Worm (Caenorhabditis elegans): Measurements from ENCODE around the gene acs-3.

acs-3 gene

DNA sequence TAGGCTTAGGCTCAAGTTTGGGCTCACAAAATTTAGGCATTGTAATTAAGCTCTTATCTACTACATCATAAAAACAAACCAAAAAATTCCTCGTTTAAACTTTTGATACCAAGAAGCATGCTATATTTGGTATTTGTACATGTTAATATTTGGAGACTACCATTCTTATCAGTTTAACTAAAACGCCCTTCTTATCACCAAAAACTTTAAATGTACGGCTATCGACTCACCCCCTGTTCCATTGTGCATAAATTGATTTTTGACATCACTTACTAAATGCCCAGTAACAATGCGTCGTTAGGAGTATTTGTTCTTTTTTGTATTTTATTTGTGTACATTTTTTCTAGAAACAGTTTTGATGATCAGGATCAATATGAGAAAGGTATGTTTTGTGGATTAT is 42.3 kb upstream of the acs-3 start, which contains the start of gene T06A1.5:
Gene T06A1.5, plus strand, starts transcription at position 209 of the 400 bp plus-strand sequence.
- no peak for TF ChIP-seq nfya-1 (tag; optimal IDR thresholded peaks at IDR 0.05; ENCODE audit: insufficient read depth)
- peak; percentile 87 for TF ChIP-seq elt-2 (tag; optimal IDR thresholded peaks at IDR 0.05)
- no peak for TF ChIP-seq sea-2 (GFP tag; optimal IDR thresholded peaks at IDR 0.05)
- peak; percentile 89 for TF ChIP-seq pqm-1 (tag; optimal IDR thresholded peaks at IDR 0.05)

DNA sequence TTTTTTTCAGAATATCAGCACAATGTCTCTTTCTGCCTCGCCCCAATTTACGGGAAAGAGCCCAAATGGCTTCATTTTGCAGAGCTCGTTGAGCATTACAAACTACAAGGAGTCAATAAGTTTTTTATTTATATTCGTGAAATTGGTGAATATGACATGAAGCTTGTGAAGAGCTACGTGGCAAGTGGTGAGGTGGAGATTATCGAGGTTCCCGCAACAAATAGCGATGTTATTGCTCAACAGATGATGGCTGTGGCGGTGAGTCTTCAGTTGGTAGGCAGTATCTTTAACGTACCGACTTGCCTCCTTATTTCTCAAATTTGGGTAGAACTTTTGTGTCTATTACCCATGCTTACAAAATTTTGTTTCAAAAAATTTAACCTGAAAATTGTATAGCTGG is 40.9 kb upstream of the acs-3 start:
- no peak for TF ChIP-seq pha-4 (tag; optimal IDR thresholded peaks at IDR 0.05)
- TF ChIP-seq nhr-77 (tag; optimal IDR thresholded peaks at IDR 0.05) = no peak

DNA sequence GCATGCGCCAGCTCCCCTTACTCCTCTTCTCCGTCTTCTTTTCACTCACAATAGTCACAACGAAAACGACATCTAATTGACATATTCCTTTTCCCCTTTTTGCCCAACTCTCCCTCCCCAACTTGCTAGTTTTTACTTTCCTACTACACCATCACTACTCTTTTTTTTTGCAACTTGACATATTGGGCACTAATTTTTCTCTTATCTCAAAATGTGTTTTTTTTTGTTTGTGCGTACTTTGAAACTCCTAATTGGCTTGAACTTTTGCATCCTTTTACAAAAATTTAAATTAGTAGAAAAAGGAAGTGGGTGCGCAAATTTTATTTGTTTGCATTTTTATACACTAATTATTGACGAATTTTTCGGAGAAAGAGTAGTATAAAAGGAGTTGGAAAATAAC is 33.8 kb upstream of the acs-3 start:
- no peak for TF ChIP-seq lin-15B (tag; optimal IDR thresholded peaks at IDR 0.05)
- TF ChIP-seq nhr-12 (tag; optimal IDR thresholded peaks at IDR 0.05) = no peak

DNA sequence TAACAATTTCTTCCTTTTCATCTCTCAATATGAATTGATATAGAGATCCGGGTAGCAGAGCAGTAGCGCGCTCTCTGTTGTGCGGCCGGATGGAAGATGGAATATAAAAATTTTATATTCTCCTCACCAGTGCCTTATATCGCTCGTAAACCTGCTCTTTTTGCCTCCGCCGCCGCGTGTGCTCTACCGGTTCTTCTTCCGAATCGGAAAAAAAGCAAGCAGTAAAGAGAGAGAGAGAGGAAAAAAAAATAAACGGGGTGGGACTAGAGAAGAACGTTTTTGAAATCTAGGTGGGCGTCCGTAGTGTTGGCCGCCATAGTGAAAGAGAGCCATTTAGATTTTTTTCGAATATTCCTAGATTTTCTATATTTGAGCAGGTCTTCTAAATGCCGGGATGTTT is 31.4 kb upstream of the acs-3 start, which contains the start of gene glb-25:
Gene glb-25, plus strand, starts transcription at position 301 of the 400 bp plus-strand sequence.
- TF ChIP-seq eor-1 (tag; optimal IDR thresholded peaks at IDR 0.05) = no peak
- TF ChIP-seq hmg-11 (tag; optimal IDR thresholded peaks at IDR 0.05) = no peak
- TF ChIP-seq nhr-12 (tag; optimal IDR thresholded peaks at IDR 0.05) = no peak
- TF ChIP-seq sea-2 (GFP tag; optimal IDR thresholded peaks at IDR 0.05) = no peak
- no peak for TF ChIP-seq lin-15B (tag; optimal IDR thresholded peaks at IDR 0.05)
- TF ChIP-seq zag-1 (tag; optimal IDR thresholded peaks at IDR 0.05) = no peak
- TF ChIP-seq aly-2 (tag; optimal IDR thresholded peaks at IDR 0.05) = no peak
- TF ChIP-seq pqm-1 (tag; optimal IDR thresholded peaks at IDR 0.05) = no peak
- no peak for TF ChIP-seq ceh-28 (tag; optimal IDR thresholded peaks at IDR 0.05)
- no peak for TF ChIP-seq unc-39 (tag; optimal IDR thresholded peaks at IDR 0.05)
- no peak for TF ChIP-seq pha-4 (tag; optimal IDR thresholded peaks at IDR 0.05)
- no peak for TF ChIP-seq ztf-11 (tag; optimal IDR thresholded peaks at IDR 0.05)
- TF ChIP-seq lsy-12 (tag; optimal IDR thresholded peaks at IDR 0.05) = no peak
- TF ChIP-seq lin-39 (tag; optimal IDR thresholded peaks at IDR 0.05) = no peak
- no peak for TF ChIP-seq ceh-82 (tag; optimal IDR thresholded peaks at IDR 0.05)
- no peak for TF ChIP-seq nhr-76 (tag; optimal IDR thresholded peaks at IDR 0.05)
- no peak for TF ChIP-seq nhr-28 (tag; optimal IDR thresholded peaks at IDR 0.05)
- TF ChIP-seq daf-12 (tag; optimal IDR thresholded peaks at IDR 0.05) = no peak
- no peak for TF ChIP-seq fkh-2 (tag; optimal IDR thresholded peaks at IDR 0.05)

DNA sequence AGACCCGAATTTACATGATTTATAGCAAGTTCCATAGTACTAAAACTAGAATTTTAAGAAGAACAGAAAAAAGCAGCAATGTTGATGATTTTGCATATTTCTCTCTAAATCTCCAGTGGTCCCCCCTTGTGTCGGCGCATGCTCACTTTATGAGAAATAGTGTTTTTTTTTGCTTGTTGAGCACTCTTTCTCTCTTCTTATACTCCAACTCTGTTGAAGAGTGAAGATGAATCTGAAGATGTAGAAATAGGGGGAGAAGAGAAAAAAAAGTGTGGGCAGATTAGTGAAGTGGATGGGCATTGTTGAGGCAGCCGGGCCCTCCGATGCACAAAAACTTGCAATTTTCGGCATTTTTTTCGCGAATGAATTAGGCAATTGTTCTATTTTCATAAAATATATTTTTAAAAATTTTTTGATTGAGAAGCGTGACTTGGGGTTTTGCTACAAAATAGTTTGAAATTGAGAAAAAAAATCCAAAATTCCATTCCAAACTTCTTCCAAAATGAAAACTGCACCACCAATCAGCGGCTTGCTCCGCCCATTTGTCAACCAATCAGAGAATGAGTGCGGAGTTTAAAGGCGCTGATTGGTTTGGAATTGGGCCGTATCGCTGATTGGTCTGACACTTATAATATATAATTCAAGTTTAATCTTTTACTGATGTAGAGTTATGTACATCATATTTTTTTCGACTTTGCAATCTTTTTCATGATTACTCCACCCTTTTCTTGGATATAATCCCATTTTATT is 28.7 kb upstream of the acs-3 start:
- no peak for TF ChIP-seq nhr-25 (tag; optimal IDR thresholded peaks at IDR 0.05)
- peak; percentile 90 for TF ChIP-seq nfya-1 (tag; optimal IDR thresholded peaks at IDR 0.05; ENCODE audit: insufficient read depth)
- TF ChIP-seq lin-39 (tag; optimal IDR thresholded peaks at IDR 0.05) = peak; percentile 35
- no peak for TF ChIP-seq egl-5 (tag; optimal IDR thresholded peaks at IDR 0.05)
- no peak for TF ChIP-seq sea-2 (GFP tag; optimal IDR thresholded peaks at IDR 0.05)
- peak; percentile 81 for TF ChIP-seq fkh-10 (GFP tag; optimal IDR thresholded peaks at IDR 0.05)
- TF ChIP-seq hmg-11 (tag; optimal IDR thresholded peaks at IDR 0.05) = peak; percentile 5
- no peak for TF ChIP-seq elt-3 (tag; optimal IDR thresholded peaks at IDR 0.05)
- TF ChIP-seq ZK546.5 (tag; optimal IDR thresholded peaks at IDR 0.05) = no peak

DNA sequence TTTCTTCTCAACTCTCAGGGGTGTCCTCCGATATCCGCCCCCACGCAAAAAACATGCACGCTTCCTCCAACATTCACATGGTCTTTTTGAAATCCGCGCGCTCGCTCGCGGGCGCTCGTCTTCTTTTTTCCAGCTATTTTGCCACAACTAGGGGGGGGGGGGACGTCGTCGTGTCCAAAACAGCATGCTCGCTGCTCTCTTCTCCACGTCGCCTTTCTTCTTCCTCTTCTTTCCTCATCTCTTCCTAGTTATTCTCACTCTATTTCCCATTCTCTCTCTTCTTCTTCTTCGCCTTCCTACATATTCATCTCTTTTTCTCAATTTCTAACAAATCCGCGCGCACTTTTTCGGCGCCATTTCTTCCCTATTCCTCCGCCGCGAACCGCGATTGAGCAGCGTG is 25.9 kb upstream of the acs-3 start:
- TF ChIP-seq mdl-1 (tag; optimal IDR thresholded peaks at IDR 0.05) (peak; percentile 50), lin-39 (tag; optimal IDR thresholded peaks at IDR 0.05) (peak; percentile 83), tbx-2 (tag; optimal IDR thresholded peaks at IDR 0.05) (peak; percentile 31), skn-1 (tag; optimal IDR thresholded peaks at IDR 0.05) (peak; percentile 52), nfya-1 (tag; optimal IDR thresholded peaks at IDR 0.05; ENCODE audit: insufficient read depth) (peak; percentile 63), lsy-12 (tag; optimal IDR thresholded peaks at IDR 0.05) (no peak), nhr-25 (tag; optimal IDR thresholded peaks at IDR 0.05) (no peak), nhr-76 (tag; optimal IDR thresholded peaks at IDR 0.05) (no peak), hmg-11 (tag; optimal IDR thresholded peaks at IDR 0.05) (peak; percentile 73), fkh-10 (GFP tag; optimal IDR thresholded peaks at IDR 0.05) (peak; percentile 45), lin-15B (tag; optimal IDR thresholded peaks at IDR 0.05) (peak; percentile 19)

Measured in whole organism, L3 larva.